Fruit fly (Drosophila melanogaster) S2 (cell line): ENCODE measurements around the gene mRpL40.

ENCODE experiments used
- CG8478 ChIP-seq: fragments of >200 bp; optimal IDR thresholded peaks from 2 replicates; lab custom pipeline; 2018
- CTCF ChIP-seq, 2 experiments: fragments of >200 bp; optimal IDR thresholded peaks; 2 replicates each; lab custom pipeline; 2018

mRpL40 gene

DNA sequence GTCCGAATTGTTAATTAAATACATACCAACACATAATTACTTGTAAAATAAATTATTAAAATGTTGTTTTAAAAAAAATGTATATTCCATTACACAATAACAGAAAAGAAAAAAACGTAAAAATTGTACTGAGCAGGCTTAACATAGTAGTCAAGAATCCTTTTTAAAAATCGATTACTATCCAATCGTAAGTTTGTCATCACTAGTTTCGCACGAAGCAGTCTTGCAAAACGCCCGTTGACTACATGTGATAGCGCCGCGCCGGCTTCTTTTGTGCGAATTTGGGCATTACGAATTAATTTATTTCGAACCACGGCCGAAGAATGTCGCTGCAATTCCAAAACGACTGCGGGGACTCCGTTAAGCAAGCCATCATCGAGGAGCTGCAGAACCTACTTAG, 4.7 kb downstream of the mRpL40 start, which contains the start of gene Ipo9:
TSS of gene Ipo9 (plus strand) at position 152 of the 400 bp plus-strand sequence.
- TF ChIP-seq CTCF (optimal IDR thresholded peaks at IDR 0.05; lab: Kevin White, UChicago) = no peak
- TF ChIP-seq CG8478 (lab: Kevin White, UChicago) = no peak

DNA sequence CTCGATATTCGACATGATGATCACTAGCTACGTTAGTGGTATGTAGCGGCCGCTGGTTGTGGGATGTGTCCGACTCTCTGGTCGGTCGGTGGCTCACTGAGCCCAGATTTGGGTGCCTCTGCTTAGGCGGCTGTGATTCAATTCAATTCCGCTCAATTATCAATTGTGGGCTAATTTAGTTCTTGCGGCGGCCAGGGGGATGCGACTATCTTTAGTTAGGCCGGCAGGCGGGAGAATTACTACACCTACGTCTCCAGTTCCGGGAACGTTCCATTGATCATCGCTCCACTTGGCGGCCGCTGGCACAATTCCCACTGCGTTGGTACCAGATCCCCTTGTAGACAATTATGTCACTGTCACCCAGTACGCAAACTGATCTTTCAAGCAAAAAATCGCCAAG, 10.8 kb downstream of the mRpL40 start, which contains the start of the genes bumpel and CG45676:
TSS of gene bumpel (minus strand) at position 101 of the 400 bp plus-strand sequence.
TSS of gene CG45676 (plus strand) at position 318 of the 400 bp plus-strand sequence.
- no peak for TF ChIP-seq CG8478 (lab: Kevin White, UChicago)
- TF ChIP-seq CTCF (optimal IDR thresholded peaks at IDR 0.05; lab: Kevin White, UChicago) = no peak

DNA sequence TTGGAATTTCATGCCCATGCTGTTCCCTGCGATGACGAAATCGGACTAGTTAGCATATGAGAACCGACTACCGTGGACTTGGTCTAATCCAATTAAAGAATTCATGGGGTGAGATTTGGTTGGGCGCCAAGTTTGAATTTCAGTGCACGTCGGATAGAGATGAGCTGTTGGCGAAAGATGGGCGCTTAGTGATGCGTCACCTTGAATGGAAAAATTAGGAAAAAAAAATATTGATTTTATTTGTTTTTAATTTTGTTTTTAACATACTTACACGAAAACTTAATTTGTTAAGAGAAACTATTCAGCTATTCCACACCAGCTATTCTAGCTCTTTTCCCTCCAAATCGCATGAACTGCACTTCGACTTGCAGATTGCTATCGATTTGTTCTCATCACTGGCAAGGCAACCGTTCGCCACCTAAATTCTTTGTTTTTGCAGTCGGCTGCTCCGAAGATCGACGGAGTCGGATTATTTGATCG, 14.0 kb downstream of the mRpL40 start, which contains the start of the genes ninaG and Sptz:
TSS of gene ninaG (minus strand) at position 51 of the 480 bp plus-strand sequence.
TSS of gene Sptz (plus strand) at position 450 of the 480 bp plus-strand sequence.
- TF ChIP-seq CG8478 (lab: Kevin White, UChicago) (no peak), CTCF (optimal IDR thresholded peaks at IDR 0.05; lab: Kevin White, UChicago) (no peak)

DNA sequence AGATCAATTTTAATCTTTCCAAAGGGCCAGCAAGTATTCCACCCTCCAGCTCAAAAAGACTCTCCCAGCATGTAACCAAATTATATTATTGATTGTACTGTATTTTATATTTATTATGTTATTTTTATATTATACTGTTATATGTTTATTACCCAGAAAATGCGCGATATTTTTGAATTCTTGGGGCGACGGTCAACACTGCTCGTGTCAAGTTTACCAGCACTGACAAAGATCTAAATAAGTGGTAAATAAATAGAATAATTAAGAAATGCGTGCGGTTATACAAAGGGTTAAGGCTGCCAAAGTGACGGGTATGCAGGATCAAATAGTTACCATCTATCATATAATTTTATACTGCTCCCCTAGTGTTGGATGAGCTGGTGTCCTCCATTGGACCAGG, 22.1 kb downstream of the mRpL40 start, which contains the start of gene Dtd:
TSS of gene Dtd (plus strand) at position 248 of the 400 bp plus-strand sequence.
- TF ChIP-seq CG8478 (lab: Kevin White, UChicago) = no peak
- no peak for TF ChIP-seq CTCF (optimal IDR thresholded peaks at IDR 0.05; lab: Kevin White, UChicago)

DNA sequence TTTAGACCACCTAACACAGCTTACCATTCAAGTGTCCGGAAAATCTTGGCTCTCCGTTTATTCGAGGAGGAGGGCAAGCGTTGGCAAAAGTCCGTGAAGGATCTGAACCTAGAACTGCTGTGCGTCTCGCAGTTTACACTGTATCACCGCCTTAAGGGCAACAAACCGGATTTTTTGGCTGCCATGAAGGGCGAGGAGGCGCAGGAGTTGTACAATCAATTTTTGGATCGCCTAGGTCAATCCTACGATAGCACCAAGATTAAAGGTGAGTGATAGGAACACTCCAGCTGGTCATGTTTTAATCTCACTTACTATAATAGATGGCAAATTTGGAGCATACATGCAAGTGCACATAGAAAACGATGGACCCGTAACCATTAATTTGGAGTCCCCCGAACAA, 22.6 kb downstream of the mRpL40 start:
- no peak for TF ChIP-seq CTCF (optimal IDR thresholded peaks at IDR 0.05; lab: Kevin White, UChicago)
- no peak for TF ChIP-seq CG8478 (lab: Kevin White, UChicago)

DNA sequence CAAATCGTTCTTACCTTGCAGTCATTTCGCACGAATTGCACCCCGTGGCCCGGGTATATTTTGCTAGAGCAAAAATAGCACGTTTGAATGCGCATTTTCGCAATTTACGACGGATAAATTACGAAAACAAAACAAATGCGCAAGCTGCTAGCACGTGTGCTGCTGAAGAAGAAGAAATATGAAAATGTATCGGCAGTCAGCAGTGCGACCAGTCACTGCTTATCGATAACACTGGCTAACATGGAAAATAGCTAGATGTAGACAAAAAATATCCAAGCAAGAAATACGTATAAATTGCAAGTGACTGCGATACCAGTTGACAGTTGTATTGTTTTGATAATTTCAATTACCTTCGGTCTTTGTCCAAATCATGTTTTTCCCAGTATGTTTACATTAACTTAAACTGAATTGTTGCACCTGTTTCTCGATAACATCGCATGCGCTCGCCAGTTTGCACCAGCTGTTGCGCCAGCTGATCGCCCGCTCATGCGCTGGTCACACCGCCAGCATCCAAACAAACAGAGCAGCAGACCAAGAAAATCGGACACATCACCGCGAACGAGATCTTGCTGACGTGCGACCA, 23.8 kb downstream of the mRpL40 start, which contains the start of the genes RpL24-like and CG5276:
TSS of gene RpL24-like (minus strand) at position 188 of the 583 bp plus-strand sequence.
TSS of gene CG5276 (plus strand) at position 344 of the 583 bp plus-strand sequence.
- peak in 1 of 2 experiments; percentile 49 for TF ChIP-seq CTCF (optimal IDR thresholded peaks at IDR 0.05; lab: Kevin White, UChicago)
- TF ChIP-seq CG8478 (lab: Kevin White, UChicago) = no peak

DNA sequence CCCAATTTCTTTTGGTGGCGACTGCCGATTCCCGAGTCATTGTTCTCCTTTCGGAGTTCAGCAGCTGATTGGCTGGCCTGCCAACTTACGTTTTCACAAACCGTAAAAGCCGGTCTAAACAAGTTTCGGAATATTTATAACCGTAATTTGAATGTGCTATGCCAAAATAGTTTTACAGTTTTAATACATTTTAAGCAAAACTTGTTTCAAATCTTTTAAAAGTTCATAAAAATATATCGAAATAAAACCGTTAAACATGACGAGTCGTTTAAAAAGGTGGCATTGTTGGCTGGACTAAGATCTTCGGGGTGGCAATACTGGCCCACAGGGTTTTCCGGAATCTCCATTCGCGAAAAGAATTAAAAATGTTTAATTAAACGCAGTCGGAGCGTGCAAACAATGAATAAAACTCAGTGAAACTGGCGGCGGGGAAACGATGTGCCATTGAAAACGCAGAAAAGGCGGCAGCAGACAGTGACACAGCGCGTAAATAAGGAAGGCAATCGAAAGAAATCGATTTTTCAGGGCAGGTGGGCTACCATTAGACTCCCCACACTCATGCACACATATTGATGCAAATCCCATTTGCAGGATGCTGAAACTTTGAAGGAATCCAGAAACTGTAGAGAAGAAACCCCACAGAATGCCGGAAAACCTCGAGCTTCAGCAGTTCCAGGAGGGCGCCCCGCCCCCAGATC, 28.0 kb downstream of the mRpL40 start, which contains the start of the genes Exd2 and CG5281:
TSS of gene Exd2 (minus strand) at position 167 of the 698 bp plus-strand sequence.
TSS of gene CG5281 (plus strand) at position 314 of the 698 bp plus-strand sequence.
- TF ChIP-seq CG8478 (lab: Kevin White, UChicago) (no peak), CTCF (optimal IDR thresholded peaks at IDR 0.05; lab: Kevin White, UChicago) (no peak)

DNA sequence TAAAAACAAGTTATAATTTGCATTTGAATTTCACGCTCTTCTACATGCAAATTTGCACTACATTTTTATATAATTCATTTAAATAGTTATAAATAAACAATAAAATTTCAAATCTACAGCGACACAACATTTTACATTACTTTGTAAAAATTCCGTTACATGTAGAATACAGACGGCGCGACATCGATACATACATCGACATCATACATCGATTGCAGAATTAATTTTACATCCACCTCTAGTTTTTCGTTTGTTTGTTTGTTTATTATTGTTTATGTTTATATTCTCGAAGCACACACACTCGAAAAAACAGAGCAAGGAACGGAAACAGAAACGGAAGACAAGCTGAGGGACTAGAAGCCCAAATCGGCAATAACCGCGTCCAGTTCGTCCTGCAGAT, 29.8 kb downstream of the mRpL40 start, which contains the start of gene CG17230:
TSS of gene CG17230 (plus strand) at position 258 of the 400 bp plus-strand sequence.
- TF ChIP-seq CG8478 (lab: Kevin White, UChicago) (no peak), CTCF (optimal IDR thresholded peaks at IDR 0.05; lab: Kevin White, UChicago) (peak in 1 of 2 experiments; percentile 31)

DNA sequence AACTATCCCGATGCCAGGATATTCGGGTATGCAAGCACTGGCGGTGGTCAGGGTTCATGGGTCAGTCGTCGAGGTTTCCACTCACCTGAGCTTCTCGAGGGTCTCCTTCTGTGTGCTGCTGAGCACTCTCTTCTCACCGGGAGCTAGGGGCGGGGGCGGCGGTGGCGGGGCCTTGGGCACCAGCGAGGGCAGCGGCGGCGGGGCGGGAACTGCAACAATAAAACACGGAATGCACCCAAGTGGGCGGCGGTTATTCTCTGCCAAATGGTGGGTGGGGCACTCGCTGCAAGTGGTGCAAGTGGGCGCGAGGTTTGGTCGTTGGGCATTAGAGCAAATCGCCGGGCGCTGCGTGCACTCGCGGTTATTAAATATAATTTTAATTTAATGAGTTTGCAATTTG, 33.3 kb downstream of the mRpL40 start:
- TF ChIP-seq CG8478 (lab: Kevin White, UChicago) = no peak
- no peak for TF ChIP-seq CTCF (optimal IDR thresholded peaks at IDR 0.05; lab: Kevin White, UChicago)

DNA sequence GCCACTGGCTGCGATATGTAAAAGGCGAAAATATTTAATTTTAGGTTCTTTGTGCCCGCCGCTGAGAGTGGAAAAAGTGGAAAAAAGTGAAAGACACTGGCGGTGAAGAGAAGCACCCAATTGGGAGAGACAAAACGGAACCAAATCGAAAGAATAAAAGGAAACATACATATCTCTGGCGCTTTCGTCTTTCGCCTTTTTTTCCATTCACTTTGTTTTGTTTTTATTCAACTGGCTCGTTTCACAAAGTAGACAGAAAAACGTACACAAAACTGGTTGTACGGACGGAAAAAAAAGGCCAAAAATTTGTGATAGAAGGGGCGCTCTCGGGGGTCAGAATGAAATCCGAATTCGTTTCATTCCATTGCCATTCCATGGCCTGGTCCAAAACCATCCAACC, 42.0 kb downstream of the mRpL40 start:
- no peak for TF ChIP-seq CTCF (optimal IDR thresholded peaks at IDR 0.05; lab: Kevin White, UChicago)
- TF ChIP-seq CG8478 (lab: Kevin White, UChicago) = no peak

DNA sequence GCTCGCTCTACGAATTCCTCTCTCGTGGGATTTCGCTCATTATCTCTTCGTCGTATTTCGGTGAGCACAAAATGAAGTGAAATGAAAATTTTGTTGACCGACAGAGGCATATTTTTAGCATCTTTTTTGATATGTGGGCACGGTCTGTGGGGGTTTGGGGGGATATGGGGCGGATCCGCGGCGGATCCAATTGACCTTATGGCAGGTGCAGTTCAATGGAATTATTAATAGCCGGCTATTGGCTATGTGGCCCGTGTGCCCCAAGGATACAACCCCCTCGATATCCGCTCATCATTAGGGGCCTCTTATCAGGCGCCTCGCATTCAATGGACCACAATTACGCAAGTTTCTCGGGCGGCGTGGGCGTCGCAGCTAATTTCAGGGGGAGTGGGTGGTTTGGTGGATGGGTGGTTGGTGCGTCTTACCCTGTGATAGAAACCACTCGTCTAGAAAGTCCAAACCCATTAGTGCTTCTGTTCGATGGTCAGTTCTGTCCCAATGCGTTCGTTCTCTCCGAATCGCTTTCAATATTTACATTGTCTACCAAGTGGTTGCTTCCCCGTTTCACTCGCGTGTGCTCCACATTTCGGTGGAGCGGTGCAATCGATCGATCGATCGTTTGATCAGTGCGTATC, 43.6 kb downstream of the mRpL40 start, which contains the start of gene sals:
TSS of gene sals (minus strand) at position 585 of the 635 bp plus-strand sequence.
- TF ChIP-seq CG8478 (lab: Kevin White, UChicago) = no peak
- TF ChIP-seq CTCF (optimal IDR thresholded peaks at IDR 0.05; lab: Kevin White, UChicago) = no peak

DNA sequence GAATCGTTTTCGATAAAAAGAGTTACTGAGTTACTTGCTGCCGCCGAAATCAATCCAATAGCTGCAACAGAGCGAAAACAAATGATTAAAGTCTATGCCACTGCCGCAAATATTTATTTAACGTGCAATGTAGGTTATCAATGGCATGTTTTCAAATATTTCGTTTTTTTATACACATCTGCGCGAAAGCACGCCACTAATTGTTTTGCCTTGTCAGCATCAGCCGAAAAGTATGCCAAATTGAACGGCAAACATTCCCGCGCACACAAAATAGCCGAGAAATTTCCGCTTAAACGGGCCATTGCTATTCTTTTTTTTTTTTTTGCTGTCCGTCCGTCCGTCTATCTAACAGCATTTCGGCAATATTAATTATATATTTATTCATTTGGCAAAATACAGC, 44.3 kb downstream of the mRpL40 start:
- TF ChIP-seq CG8478 (lab: Kevin White, UChicago) (no peak), CTCF (optimal IDR thresholded peaks at IDR 0.05; lab: Kevin White, UChicago) (no peak)

DNA sequence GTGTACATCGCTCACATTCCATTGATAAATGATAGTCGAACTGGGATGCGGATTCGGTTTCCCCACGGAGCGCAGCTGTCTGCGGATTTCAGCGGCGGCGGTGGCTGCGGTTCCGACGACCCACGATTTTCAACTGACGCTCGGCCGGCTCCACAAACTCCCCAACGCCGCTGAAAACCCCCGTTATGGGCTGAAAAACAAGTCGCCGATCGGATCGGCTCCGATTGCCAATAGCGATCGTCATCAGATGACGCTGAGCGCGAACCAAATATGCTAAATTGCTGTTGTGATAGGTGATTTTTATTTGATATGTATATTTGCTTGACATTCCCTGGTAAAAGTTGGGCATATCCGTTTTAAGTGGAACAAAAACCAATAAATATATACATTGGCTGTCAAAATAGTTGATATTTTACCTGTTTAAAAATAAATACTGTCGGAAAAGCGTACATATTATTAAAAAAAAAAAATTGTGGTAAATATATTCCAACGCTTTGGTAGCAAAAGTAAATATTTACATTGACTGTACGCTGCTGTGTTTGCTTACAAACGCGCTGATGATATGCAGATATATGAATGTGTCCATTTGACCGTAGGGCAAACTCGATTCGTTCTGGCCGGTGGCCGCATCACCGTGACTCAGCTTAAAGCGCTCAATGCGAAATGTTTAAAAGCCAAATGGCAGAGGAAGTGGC, 46.6 kb downstream of the mRpL40 start:
- TF ChIP-seq CTCF (optimal IDR thresholded peaks at IDR 0.05; lab: Kevin White, UChicago) (no peak), CG8478 (lab: Kevin White, UChicago) (no peak)
